Fruit fly (Drosophila melanogaster): ENCODE data around the gene CG42327.

dm6 chr3R:11700314-11700713 is 44.4 kb downstream of the CG42327 start, which contains the start of gene CG14718:
- TF ChIP-seq jumu (GFP tag; optimal IDR thresholded peaks at IDR 0.05), result no peak
- TF ChIP-seq tx (GFP tag; optimal IDR thresholded peaks at IDR 0.05), result no peak
- TF ChIP-seq gce (GFP tag; IDR thresholded peaks at IDR 0.05), result no peak
- no peak for TF ChIP-seq abd-A (tag; optimal IDR thresholded peaks at IDR 0.05)
- TF ChIP-seq hkb (optimal IDR thresholded peaks at IDR 0.05), result no peak
- no peak for TF ChIP-seq hkb (GFP tag; IDR thresholded peaks at IDR 0.05)
- no peak for TF ChIP-seq CG10274 (GFP tag; optimal IDR thresholded peaks at IDR 0.05)
- no peak for TF ChIP-seq mam (GFP tag; optimal IDR thresholded peaks at IDR 0.05)
- TF ChIP-seq Mes4 (GFP tag; optimal IDR thresholded peaks at IDR 0.05), result no peak
- TF ChIP-seq h (optimal IDR thresholded peaks at IDR 0.05), result no peak
- no peak for TF ChIP-seq CG32532 (GFP tag; IDR thresholded peaks at IDR 0.05)
- TF ChIP-seq ham (GFP tag; IDR thresholded peaks at IDR 0.05), result no peak
- TF ChIP-seq pnt (GFP tag; optimal IDR thresholded peaks at IDR 0.05), result no peak
- no peak for TF ChIP-seq Max (GFP tag; optimal IDR thresholded peaks at IDR 0.05)
- no peak for TF ChIP-seq psq (GFP tag; optimal IDR thresholded peaks at IDR 0.05)
